Worm (Caenorhabditis elegans) whole organism, L1 larva: ENCODE data around the gene C39E6.2.

Experiments used
- dpl-1 ChIP-seq, 3 experiments: fragments of 150-350 bp in 2 of 3; sonication (generic microtip) in 1 of 3; optimal IDR thresholded peaks; 2 replicates each; lab custom pipeline; 2014 to 2017; ENCODE audit warnings: missing biosample characterization in 3 of 3, missing genetic modification characterization in 3 of 3, missing genetic modification reagents in 3 of 3
- hlh-4 ChIP-seq: sonication (generic microtip); optimal IDR thresholded peaks from 2 replicates; lab custom pipeline; 2016; ENCODE audit warnings: mild to moderate bottlenecking, missing genetic modification characterization, missing compliant biosample characterization
- lsy-2 ChIP-seq, 2 experiments: fragments of 150-350 bp; optimal IDR thresholded peaks; 2 replicates each; lab custom pipeline; 2014; ENCODE audit warnings: missing biosample characterization in 2 of 2, missing genetic modification characterization in 2 of 2
- nhr-11 ChIP-seq: fragments of 150-350 bp; optimal IDR thresholded peaks from 2 replicates; lab custom pipeline; 2014; ENCODE audit warnings: missing biosample characterization, missing genetic modification characterization
- nhr-76 ChIP-seq: sonication (generic microtip); optimal IDR thresholded peaks from 2 replicates; lab custom pipeline; 2017; ENCODE audit warnings: missing biosample characterization, missing genetic modification characterization
- nhr-85 ChIP-seq: sonication (generic microtip); peaks from one replicate; lab custom pipeline; 2016; ENCODE audit warnings: missing genetic modification characterization, inconsistent platforms, missing compliant biosample characterization
- snpc-4 ChIP-seq: fragments of 150-350 bp; optimal IDR thresholded peaks from 2 replicates; lab custom pipeline; 2014; ENCODE audit warnings: missing biosample characterization, missing genetic modification characterization
- sox-4 ChIP-seq: sonication (generic microtip); optimal IDR thresholded peaks from 2 replicates; lab custom pipeline; 2016; ENCODE audit warnings: missing genetic modification characterization, missing compliant biosample characterization
- sptf-1 ChIP-seq: fragments of 150-350 bp; optimal IDR thresholded peaks from 2 replicates; lab custom pipeline; 2014; ENCODE audit warnings: missing biosample characterization, missing genetic modification characterization
- unc-62 ChIP-seq: fragments of 150-350 bp; optimal IDR thresholded peaks from 2 replicates; lab custom pipeline; 2014; ENCODE audit warnings: missing biosample characterization, missing genetic modification reagents, missing genetic modification characterization
- ztf-11 ChIP-seq, 2 experiments: sonication (generic microtip); optimal IDR thresholded peaks; 2 replicates each; lab custom pipeline; 2016 to 2017; ENCODE audit warnings: missing genetic modification characterization in 2 of 2, missing biosample characterization in 1 of 2, missing compliant biosample characterization in 1 of 2

ce11 chrX:4749080-4749479 is 5.8 kb downstream of the C39E6.2 start, which contains the start of gene lon-2:
- no peak for TF ChIP-seq hlh-4 (tag; lab: Kevin White, UChicago)
- no peak for TF ChIP-seq sptf-1
- TF ChIP-seq snpc-4 (tag; lab: Kevin White, UChicago): no peak
- no peak for TF ChIP-seq sox-4 (tag; lab: Kevin White, UChicago)
- no peak for TF ChIP-seq nhr-85 (tag; lab: Kevin White, UChicago)
- TF ChIP-seq dpl-1 (GFP tag; optimal IDR thresholded peaks at IDR 0.05; lab: Kevin White, UChicago): no peak
- no peak for TF ChIP-seq nhr-76 (tag; lab: Kevin White, UChicago)
- TF ChIP-seq nhr-11 (tag; lab: Kevin White, UChicago): no peak
- no peak for TF ChIP-seq unc-62 (GFP tag; lab: Kevin White, UChicago)
- TF ChIP-seq lsy-2 (tag; optimal IDR thresholded peaks at IDR 0.05; lab: Kevin White, UChicago): no peak
- TF ChIP-seq ztf-11 (tag; optimal IDR thresholded peaks at IDR 0.05; lab: Kevin White, UChicago): no peak
